Fruit fly (Drosophila melanogaster): ENCODE measurements around the gene Pld3.
A peak's percentile ranks its signal among the peaks of the same experiment; 100 is the strongest.

Gene Pld3

dm6 chr2L:21169863-21170262 lies 11.2 kb downstream of the Pld3 start:
- no peak for TF ChIP-seq cic (GFP tag; optimal IDR thresholded peaks at IDR 0.05)
- no peak for TF ChIP-seq kay (GFP tag; ENCODE audit: borderline replicate concordance)
- no peak for TF ChIP-seq CG1620 (GFP tag; optimal IDR thresholded peaks at IDR 0.05)
- no peak for TF ChIP-seq toe (GFP tag; optimal IDR thresholded peaks at IDR 0.05)
- no peak for TF ChIP-seq CG12768 (GFP tag; optimal IDR thresholded peaks at IDR 0.05)
- TF ChIP-seq Crg-1 (GFP tag; optimal IDR thresholded peaks at IDR 0.05): no peak
- TF ChIP-seq ovo (GFP tag; optimal IDR thresholded peaks at IDR 0.05): no peak
- no peak for TF ChIP-seq pad (GFP tag; optimal IDR thresholded peaks at IDR 0.05)
- no peak for TF ChIP-seq CG7101 (tag; optimal IDR thresholded peaks at IDR 0.05)
- no peak for TF ChIP-seq CG14711 (tag; optimal IDR thresholded peaks at IDR 0.05)
- TF ChIP-seq CG7045 (GFP tag; optimal IDR thresholded peaks at IDR 0.05): no peak

- TF ChIP-seq Mnt (GFP tag; optimal IDR thresholded peaks at IDR 0.05) (no peak), cnc (optimal IDR thresholded peaks at IDR 0.05) (no peak), Crg-1 (GFP tag; optimal IDR thresholded peaks at IDR 0.05) (no peak), kay (GFP tag; ENCODE audit: borderline replicate concordance) (no peak), CG7045 (GFP tag; optimal IDR thresholded peaks at IDR 0.05) (no peak), bab1 (GFP tag; optimal IDR thresholded peaks at IDR 0.05) (no peak), CG1620 (GFP tag; optimal IDR thresholded peaks at IDR 0.05) (no peak), toe (GFP tag; optimal IDR thresholded peaks at IDR 0.05) (no peak), CG5204 (GFP tag; optimal IDR thresholded peaks at IDR 0.05) (no peak), CG11617 (GFP tag; optimal IDR thresholded peaks at IDR 0.05) (no peak), pad (GFP tag; optimal IDR thresholded peaks at IDR 0.05) (no peak), Hr96 (GFP tag; optimal IDR thresholded peaks at IDR 0.05) (no peak), Clk (GFP tag; optimal IDR thresholded peaks at IDR 0.05) (no peak), CG12768 (GFP tag; optimal IDR thresholded peaks at IDR 0.05) (no peak), CG14711 (tag; optimal IDR thresholded peaks at IDR 0.05) (no peak), tj (GFP tag; optimal IDR thresholded peaks at IDR 0.05) (no peak), CG7101 (tag; optimal IDR thresholded peaks at IDR 0.05) (no peak), cic (GFP tag; optimal IDR thresholded peaks at IDR 0.05) (no peak), ovo (GFP tag; optimal IDR thresholded peaks at IDR 0.05) (no peak)
Observed at dm6 chr2L:21172922-21173321, 14.3 kb downstream of the Pld3 start, which contains the start of gene CG31627. TSS of gene CG31627 (plus strand) at chr2L:21173222.

dm6 chr2L:21178436-21179216 lies 20.0 kb downstream of the Pld3 start:
- TF ChIP-seq CG14711 (tag; optimal IDR thresholded peaks at IDR 0.05) (no peak), tj (GFP tag; optimal IDR thresholded peaks at IDR 0.05) (peak; percentile 41), Clk (GFP tag; optimal IDR thresholded peaks at IDR 0.05) (no peak), Crg-1 (GFP tag; optimal IDR thresholded peaks at IDR 0.05) (peak; percentile 10), Mnt (GFP tag; optimal IDR thresholded peaks at IDR 0.05) (peak; percentile 88), bab1 (GFP tag; optimal IDR thresholded peaks at IDR 0.05) (no peak), cic (GFP tag; optimal IDR thresholded peaks at IDR 0.05) (peak; percentile 42)

DNA sequence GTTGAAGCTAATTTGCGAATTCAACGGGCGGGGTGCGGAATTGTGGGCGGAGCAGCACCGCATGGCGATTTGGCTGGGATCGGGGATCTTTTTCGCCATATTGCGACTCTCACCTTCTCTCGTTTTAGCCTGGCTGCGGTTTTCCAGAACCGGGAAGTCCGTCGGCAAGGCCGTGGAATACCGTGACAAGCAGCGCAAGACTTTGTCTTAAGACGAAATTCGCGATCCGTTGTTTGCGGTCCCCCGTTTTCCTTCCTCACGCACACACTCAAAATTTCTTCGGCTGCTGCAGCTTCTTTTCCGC lies 20.5 kb downstream of the Pld3 start:
- no peak for TF ChIP-seq CG7045 (GFP tag; optimal IDR thresholded peaks at IDR 0.05)
- TF ChIP-seq pad (GFP tag; optimal IDR thresholded peaks at IDR 0.05): no peak
- TF ChIP-seq kay (GFP tag; ENCODE audit: borderline replicate concordance): no peak
- no peak for TF ChIP-seq cic (GFP tag; optimal IDR thresholded peaks at IDR 0.05)
- TF ChIP-seq CG11617 (GFP tag; optimal IDR thresholded peaks at IDR 0.05): no peak
- no peak for TF ChIP-seq Crg-1 (GFP tag; optimal IDR thresholded peaks at IDR 0.05)
- no peak for TF ChIP-seq Clk (GFP tag; optimal IDR thresholded peaks at IDR 0.05)
- no peak for TF ChIP-seq CG5204 (GFP tag; optimal IDR thresholded peaks at IDR 0.05)
- no peak for TF ChIP-seq ovo (GFP tag; optimal IDR thresholded peaks at IDR 0.05)
- no peak for TF ChIP-seq CG12768 (GFP tag; optimal IDR thresholded peaks at IDR 0.05)
- TF ChIP-seq CG1620 (GFP tag; optimal IDR thresholded peaks at IDR 0.05): no peak
- TF ChIP-seq CG14711 (tag; optimal IDR thresholded peaks at IDR 0.05): no peak
- no peak for TF ChIP-seq Hr96 (GFP tag; optimal IDR thresholded peaks at IDR 0.05)
- no peak for TF ChIP-seq bab1 (GFP tag; optimal IDR thresholded peaks at IDR 0.05)
- TF ChIP-seq tj (GFP tag; optimal IDR thresholded peaks at IDR 0.05): no peak
- no peak for TF ChIP-seq Mnt (GFP tag; optimal IDR thresholded peaks at IDR 0.05)

- TF ChIP-seq pad (GFP tag; optimal IDR thresholded peaks at IDR 0.05) (peak; percentile 2), cnc (optimal IDR thresholded peaks at IDR 0.05) (no peak), CG7101 (tag; optimal IDR thresholded peaks at IDR 0.05) (peak; percentile 42), toe (GFP tag; optimal IDR thresholded peaks at IDR 0.05) (no peak), CG14711 (tag; optimal IDR thresholded peaks at IDR 0.05) (peak; percentile 27)
Observed at dm6 chr2L:21179615-21180031, 21.0 kb downstream of the Pld3 start, which contains the start of the genes bur and Mcm10. TSS of gene bur (minus strand) at chr2L:21179683. TSS of gene Mcm10 (plus strand) at chr2L:21179933.

DNA sequence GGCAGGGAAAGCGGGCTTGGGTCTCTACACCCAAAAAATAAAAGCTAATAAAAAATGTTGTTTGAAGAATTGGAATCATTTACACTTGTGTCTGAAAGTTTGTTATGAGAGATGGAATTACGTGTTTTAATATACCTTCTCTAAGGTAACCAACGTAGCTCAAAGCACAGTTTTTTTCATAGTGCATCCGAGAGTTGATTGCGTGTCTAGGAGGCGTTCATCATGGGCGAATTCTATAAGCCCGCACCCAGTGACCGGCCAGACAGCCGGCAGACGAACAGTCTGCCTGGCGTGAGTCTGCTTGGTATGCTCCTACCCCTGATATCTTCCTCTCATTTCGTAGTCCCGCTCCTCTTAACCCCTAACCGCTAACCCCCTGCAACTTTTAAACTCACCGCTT lies 29.1 kb downstream of the Pld3 start:
- TF ChIP-seq tj (GFP tag; optimal IDR thresholded peaks at IDR 0.05) (no peak), CG14711 (tag; optimal IDR thresholded peaks at IDR 0.05) (no peak)

DNA sequence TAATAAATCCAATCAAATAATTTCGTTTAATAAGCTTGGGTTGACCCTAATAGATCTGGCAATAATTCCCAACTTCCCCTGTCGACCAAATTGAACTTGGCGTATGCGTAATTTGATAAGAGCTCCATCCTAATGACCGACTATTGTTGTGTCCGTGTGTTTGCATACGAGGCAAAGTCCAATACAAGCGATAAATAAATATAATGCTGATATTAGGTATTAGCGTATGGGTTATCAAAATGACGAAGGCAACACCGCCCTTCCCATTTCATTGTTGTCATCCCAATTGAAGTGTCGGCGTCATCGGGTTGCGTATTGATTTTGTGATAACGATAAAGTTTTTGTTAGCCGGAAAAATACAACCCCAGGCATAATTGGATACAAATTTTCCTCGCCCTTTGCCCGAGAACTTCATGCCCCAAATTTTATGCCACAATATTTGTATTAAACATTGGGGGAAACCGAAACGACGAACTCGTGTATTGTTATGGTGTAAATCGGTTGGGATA lies 30.7 kb downstream of the Pld3 start:
- no peak for TF ChIP-seq CG7045 (GFP tag; optimal IDR thresholded peaks at IDR 0.05)
- no peak for TF ChIP-seq Crg-1 (GFP tag; optimal IDR thresholded peaks at IDR 0.05)
- no peak for TF ChIP-seq CG1620 (GFP tag; optimal IDR thresholded peaks at IDR 0.05)
- no peak for TF ChIP-seq pad (GFP tag; optimal IDR thresholded peaks at IDR 0.05)
- TF ChIP-seq CG14711 (tag; optimal IDR thresholded peaks at IDR 0.05): no peak
- no peak for TF ChIP-seq cnc (optimal IDR thresholded peaks at IDR 0.05)
- no peak for TF ChIP-seq ovo (GFP tag; optimal IDR thresholded peaks at IDR 0.05)
- no peak for TF ChIP-seq cic (GFP tag; optimal IDR thresholded peaks at IDR 0.05)
